Fruit fly (Drosophila melanogaster) whole organism, pupa: ENCODE results near the gene CG9095.

Source experiments
- CG13204 ChIP-seq: fragments of 200-800 bp; sonication (Bioruptor generic); optimal IDR thresholded peaks from 2 replicates; lab custom pipeline; 2018; ENCODE audit warnings: missing biosample characterization, mild to moderate bottlenecking, missing genetic modification characterization, moderate library complexity
- CG32121 ChIP-seq: fragments of 200-800 bp; sonication (Bioruptor generic); IDR thresholded peaks from 2 replicates; pipeline ENCODE4 v1.3.6; 2022; ENCODE audit warnings: missing biosample characterization, missing genetic modification characterization
- CG4496 ChIP-seq: fragments of 200-800 bp; sonication (Bioruptor generic); IDR thresholded peaks from 3 replicates; pipeline ENCODE4 v1.3.6; 2022; ENCODE audit warnings: missing biosample characterization, missing genetic modification characterization
- EcR ChIP-seq: fragments of 200-800 bp; sonication (Bioruptor generic); optimal IDR thresholded peaks from 3 replicates; lab custom pipeline; 2019; ENCODE audit warnings: missing biosample characterization, missing genetic modification characterization, mild to moderate bottlenecking, moderate library complexity, missing genetic modification reagents
- Pif1B ChIP-seq: fragments of 200-800 bp; sonication (Bioruptor generic); optimal IDR thresholded peaks from 3 replicates; lab custom pipeline; 2016; ENCODE audit warnings: missing biosample characterization, missing genetic modification characterization

DNA sequence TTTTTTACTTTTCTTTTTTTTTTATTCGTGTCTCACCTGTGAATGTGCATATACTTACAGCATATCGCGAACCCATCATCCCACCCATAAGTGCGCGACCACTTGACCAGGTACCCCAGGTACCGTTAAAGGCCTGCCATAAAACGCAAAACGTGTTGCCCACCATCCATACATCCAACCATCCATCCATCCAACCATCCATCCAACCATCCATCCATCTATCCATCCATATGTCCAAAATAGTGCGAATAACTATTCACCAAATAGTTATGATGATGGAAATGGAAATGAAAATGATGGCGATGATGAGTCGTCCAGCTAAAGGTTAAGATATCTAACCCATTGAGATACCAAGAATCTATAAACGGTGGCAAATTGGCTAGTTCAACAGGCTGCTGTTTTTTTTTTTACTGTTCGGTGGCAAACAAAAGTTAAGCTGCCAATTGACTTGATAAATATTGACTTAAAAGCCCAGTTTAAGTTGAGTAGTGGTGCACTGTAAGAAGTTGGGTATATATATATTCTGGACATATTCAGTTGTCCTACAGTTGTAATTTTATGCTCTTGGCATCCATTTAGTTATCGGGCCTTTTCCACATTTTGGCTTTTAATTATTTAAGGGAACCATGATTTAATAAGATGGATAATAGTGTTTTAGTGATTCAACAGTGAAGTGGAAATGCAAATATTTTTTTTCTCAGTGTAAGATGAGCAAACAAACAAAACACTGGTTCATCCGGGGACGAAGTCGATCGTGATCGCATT, 35.0 kb downstream of the CG9095 start:
- TF ChIP-seq Pif1B (no peak), EcR (no peak), CG4496 (GFP tag; lab: Robert Waterston, UW) (no peak), CG32121 (no peak), CG13204 (GFP tag; lab: Kevin White, UChicago) (no peak)
